Worm (Caenorhabditis elegans) whole organism, mixed stage, embryonic: ENCODE results near the gene C24B5.4.

ENCODE experiments used
- M03D4.4 ChIP-seq: sonication (generic microtip); optimal IDR thresholded peaks from 2 replicates; lab custom pipeline; 2017; ENCODE audit warnings: mild to moderate bottlenecking, missing genetic modification characterization, missing compliant biosample characterization
- bed-3 ChIP-seq: fragments of 200-800 bp; sonication (Bioruptor generic); optimal IDR thresholded peaks from 3 replicates; lab custom pipeline; 2018; ENCODE audit warnings: mild to moderate bottlenecking, missing genetic modification characterization, moderate library complexity, missing compliant biosample characterization
- blmp-1 ChIP-seq: fragments of 150-350 bp; optimal IDR thresholded peaks from 2 replicates; lab custom pipeline; 2014; ENCODE audit warnings: missing biosample characterization, missing genetic modification characterization
- ceh-39 ChIP-seq: fragments of 150-350 bp; optimal IDR thresholded peaks from 2 replicates; lab custom pipeline; 2014; ENCODE audit warnings: missing biosample characterization, missing genetic modification characterization
- ceh-43 ChIP-seq: fragments of 200-800 bp; sonication (Bioruptor generic); optimal IDR thresholded peaks from 2 replicates; lab custom pipeline; 2018; ENCODE audit warnings: mild to moderate bottlenecking, missing genetic modification characterization, moderate library complexity, missing compliant biosample characterization
- ceh-83 ChIP-seq: fragments of 200-800 bp; sonication (Bioruptor generic); optimal IDR thresholded peaks from 2 replicates; lab custom pipeline; 2018; ENCODE audit warnings: mild to moderate bottlenecking, missing genetic modification characterization, missing compliant biosample characterization
- ces-1 ChIP-seq: fragments of 150-350 bp; optimal IDR thresholded peaks from 2 replicates; lab custom pipeline; 2014; ENCODE audit warnings: missing biosample characterization, missing genetic modification reagents, missing genetic modification characterization
- cnd-1 ChIP-seq: fragments of 200-800 bp; sonication (Bioruptor generic); optimal IDR thresholded peaks from 2 replicates; lab custom pipeline; 2018; ENCODE audit warnings: mild to moderate bottlenecking, missing genetic modification characterization, missing compliant biosample characterization
- drap-1 ChIP-seq: fragments of 200-800 bp; sonication (Bioruptor generic); optimal IDR thresholded peaks from 3 replicates; lab custom pipeline; 2018; ENCODE audit warnings: mild to moderate bottlenecking, missing genetic modification characterization, missing compliant biosample characterization
- elt-1 ChIP-seq: sonication (generic microtip); optimal IDR thresholded peaks from 2 replicates; lab custom pipeline; 2017; ENCODE audit warnings: missing genetic modification characterization, mild to moderate bottlenecking, missing compliant biosample characterization, antibody characterized with exemption, moderate library complexity, borderline replicate concordance; ENCODE audit not compliant: insufficient read depth
- elt-3 ChIP-seq: fragments of 150-350 bp; optimal IDR thresholded peaks from 2 replicates; lab custom pipeline; 2014; ENCODE audit warnings: missing biosample characterization, missing genetic modification characterization
- flh-1 ChIP-seq: fragments of 200-800 bp; sonication (Bioruptor generic); optimal IDR thresholded peaks from 2 replicates; lab custom pipeline; 2018; ENCODE audit warnings: mild to moderate bottlenecking, missing genetic modification characterization, moderate library complexity, missing compliant biosample characterization
- ham-2 ChIP-seq: fragments of 200-800 bp; sonication (Bioruptor generic); optimal IDR thresholded peaks from 2 replicates; lab custom pipeline; 2018; ENCODE audit warnings: mild to moderate bottlenecking, missing genetic modification characterization, missing compliant biosample characterization
- hlh-1 ChIP-seq: fragments of 150-350 bp; optimal IDR thresholded peaks from 2 replicates; lab custom pipeline; 2014; ENCODE audit warnings: missing biosample characterization, missing genetic modification reagents, missing genetic modification characterization
- lin-13 ChIP-seq: fragments of 150-350 bp; optimal IDR thresholded peaks from 2 replicates; lab custom pipeline; 2014; ENCODE audit warnings: missing biosample characterization, missing genetic modification characterization
- lin-32 ChIP-seq: fragments of 200-800 bp; sonication (Bioruptor generic); optimal IDR thresholded peaks from 2 replicates; lab custom pipeline; 2018; ENCODE audit warnings: mild to moderate bottlenecking, missing genetic modification characterization, missing compliant biosample characterization
- lsy-2 ChIP-seq: fragments of 150-350 bp; optimal IDR thresholded peaks from 2 replicates; lab custom pipeline; 2014; ENCODE audit warnings: missing biosample characterization, missing genetic modification characterization
- mab-5 ChIP-seq: fragments of 150-350 bp; optimal IDR thresholded peaks from 2 replicates; lab custom pipeline; 2014; ENCODE audit warnings: missing biosample characterization, missing genetic modification characterization
- mep-1 ChIP-seq: fragments of 150-350 bp; optimal IDR thresholded peaks from 2 replicates; lab custom pipeline; 2017; ENCODE audit warnings: missing biosample characterization, missing genetic modification reagents, missing genetic modification characterization, inconsistent platforms
- mls-2 ChIP-seq: sonication (generic microtip); optimal IDR thresholded peaks from 2 replicates; lab custom pipeline; 2016; ENCODE audit warnings: mild to moderate bottlenecking, missing genetic modification characterization, moderate library complexity, missing compliant biosample characterization
- nhr-12 ChIP-seq: fragments of 150-350 bp; optimal IDR thresholded peaks from 2 replicates; lab custom pipeline; 2014; ENCODE audit warnings: missing biosample characterization, missing genetic modification characterization
- nhr-2 ChIP-seq: fragments of 150-350 bp; optimal IDR thresholded peaks from 2 replicates; lab custom pipeline; 2014; ENCODE audit warnings: missing biosample characterization, missing genetic modification characterization
- nhr-237 ChIP-seq: fragments of 150-350 bp; optimal IDR thresholded peaks from 2 replicates; lab custom pipeline; 2014; ENCODE audit warnings: missing biosample characterization, missing genetic modification characterization
- nhr-28 ChIP-seq: fragments of 150-350 bp; optimal IDR thresholded peaks from 2 replicates; lab custom pipeline; 2014; ENCODE audit warnings: missing biosample characterization, missing genetic modification characterization
- nhr-76 ChIP-seq: sonication (generic microtip); optimal IDR thresholded peaks from 2 replicates; lab custom pipeline; 2017; ENCODE audit warnings: missing biosample characterization, missing genetic modification characterization
- pha-4 ChIP-seq: fragments of 150-350 bp; optimal IDR thresholded peaks from 2 replicates; lab custom pipeline; 2018; ENCODE audit warnings: missing biosample characterization, missing genetic modification reagents, missing genetic modification characterization
- sem-2 ChIP-seq: fragments of 200-800 bp; sonication (Bioruptor generic); optimal IDR thresholded peaks from 2 replicates; lab custom pipeline; 2018; ENCODE audit warnings: mild to moderate bottlenecking, missing genetic modification characterization, missing compliant biosample characterization
- snpc-4 ChIP-seq: fragments of 150-350 bp; optimal IDR thresholded peaks from 2 replicates; lab custom pipeline; 2014; ENCODE audit warnings: missing biosample characterization, missing genetic modification characterization
- sptf-1 ChIP-seq: sonication (generic microtip); optimal IDR thresholded peaks from 2 replicates; lab custom pipeline; 2017; ENCODE audit warnings: mild to moderate bottlenecking, missing genetic modification characterization, moderate library complexity, missing compliant biosample characterization
- tbx-8 ChIP-seq: fragments of 200-800 bp; sonication (Bioruptor generic); optimal IDR thresholded peaks from 2 replicates; lab custom pipeline; 2018; ENCODE audit warnings: mild to moderate bottlenecking, missing genetic modification characterization, moderate library complexity, missing compliant biosample characterization
- unc-120 ChIP-seq: sonication (generic microtip); optimal IDR thresholded peaks from 2 replicates; lab custom pipeline; 2017; ENCODE audit warnings: missing genetic modification characterization, missing compliant biosample characterization; ENCODE audit not compliant: poor library complexity, severe bottlenecking
- unc-39 ChIP-seq: fragments of 150-350 bp; optimal IDR thresholded peaks from 2 replicates; lab custom pipeline; 2014; ENCODE audit warnings: missing biosample characterization, missing genetic modification characterization
- unc-62 ChIP-seq: fragments of 150-350 bp; optimal IDR thresholded peaks from 2 replicates; lab custom pipeline; 2014; ENCODE audit warnings: missing biosample characterization, missing genetic modification reagents, missing genetic modification characterization
- ztf-11 ChIP-seq: fragments of 150-350 bp; optimal IDR thresholded peaks from 2 replicates; lab custom pipeline; 2014; ENCODE audit warnings: missing biosample characterization, missing genetic modification characterization

C24B5.4 gene

DNA sequence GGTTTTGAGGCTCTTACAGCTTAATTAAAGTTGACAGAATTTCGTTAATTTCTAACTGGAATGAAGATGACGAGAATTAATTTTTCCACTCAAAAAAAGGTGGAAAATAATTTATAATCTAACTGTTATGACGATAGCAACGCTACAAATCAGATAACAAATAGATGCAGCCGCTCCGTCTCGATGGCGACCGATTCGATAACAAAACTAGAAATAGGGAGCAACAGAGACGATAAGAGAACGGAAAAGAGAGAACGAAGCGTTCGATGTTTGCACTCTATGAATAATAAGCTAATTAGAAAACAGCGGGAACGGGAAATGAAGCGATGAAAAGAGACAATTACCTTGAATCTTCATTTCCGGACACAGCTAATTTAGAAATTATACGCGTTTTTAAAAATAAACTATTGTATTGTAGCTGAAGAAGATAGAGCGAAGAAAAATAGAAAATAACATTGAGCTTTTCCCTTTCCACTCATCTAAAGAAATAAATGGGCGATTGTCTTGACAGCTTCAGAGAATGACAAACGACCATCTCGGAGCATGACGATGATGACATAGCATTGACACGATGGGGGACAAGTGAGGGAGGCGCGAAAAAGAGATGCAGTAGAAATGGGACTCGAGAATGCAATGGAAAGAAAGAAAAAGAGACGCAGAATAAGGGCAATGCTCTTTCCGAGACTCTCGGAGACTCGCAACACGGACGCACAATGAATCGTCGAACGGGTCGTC, 21.7 kb upstream of the C24B5.4 start:
- TF ChIP-seq mls-2 (tag; lab: Kevin White, UChicago) (peak; percentile 37), ces-1 (peak; percentile 20), nhr-237 (tag; lab: Kevin White, UChicago) (no peak), mep-1 (tag; lab: Kevin White, UChicago) (peak; percentile 22), unc-62 (GFP tag; lab: Kevin White, UChicago) (peak; percentile 91), hlh-1 (tag; lab: Kevin White, UChicago) (no peak)
- TF ChIP-seq, all 35 proteins: peak for 4

DNA sequence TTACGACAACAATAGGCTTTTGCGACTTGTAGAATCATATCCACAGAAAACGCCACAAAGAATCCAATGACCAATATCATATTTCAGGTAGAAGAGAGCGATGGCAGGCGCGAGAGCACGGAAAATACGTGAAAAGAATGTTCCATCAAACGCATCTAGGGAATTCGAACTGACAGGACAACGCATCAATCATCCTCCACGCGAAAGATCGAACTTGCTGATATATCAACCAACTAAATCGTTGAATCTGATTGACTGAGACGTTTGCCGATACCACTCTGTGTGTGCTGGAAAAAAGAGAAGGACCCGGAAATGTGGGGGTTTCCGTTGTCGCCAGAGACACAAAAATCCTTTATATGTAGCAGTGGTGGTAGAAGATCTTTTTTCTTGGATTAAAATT, 21.1 kb upstream of the C24B5.4 start:
- TF ChIP-seq nhr-28 (tag; lab: Kevin White, UChicago) (no peak), unc-120 (tag; lab: Kevin White, UChicago) (no peak), mls-2 (tag; lab: Kevin White, UChicago) (no peak), M03D4.4 (tag; lab: Kevin White, UChicago) (no peak), bed-3 (no peak), mab-5 (tag; lab: Kevin White, UChicago) (no peak), ceh-83 (GFP tag; lab: Kevin White, UChicago) (no peak), ceh-39 (tag; lab: Kevin White, UChicago) (no peak), elt-3 (tag; lab: Kevin White, UChicago) (no peak), ceh-43 (GFP tag; lab: Kevin White, UChicago) (no peak), sem-2 (GFP tag; lab: Kevin White, UChicago) (no peak), lin-32 (GFP tag; lab: Kevin White, UChicago) (no peak), nhr-2 (tag; lab: Kevin White, UChicago) (no peak), pha-4 (no peak), elt-1 (tag; lab: Kevin White, UChicago) (peak; percentile 6), unc-62 (GFP tag; lab: Kevin White, UChicago) (peak; percentile 91), blmp-1 (no peak)

DNA sequence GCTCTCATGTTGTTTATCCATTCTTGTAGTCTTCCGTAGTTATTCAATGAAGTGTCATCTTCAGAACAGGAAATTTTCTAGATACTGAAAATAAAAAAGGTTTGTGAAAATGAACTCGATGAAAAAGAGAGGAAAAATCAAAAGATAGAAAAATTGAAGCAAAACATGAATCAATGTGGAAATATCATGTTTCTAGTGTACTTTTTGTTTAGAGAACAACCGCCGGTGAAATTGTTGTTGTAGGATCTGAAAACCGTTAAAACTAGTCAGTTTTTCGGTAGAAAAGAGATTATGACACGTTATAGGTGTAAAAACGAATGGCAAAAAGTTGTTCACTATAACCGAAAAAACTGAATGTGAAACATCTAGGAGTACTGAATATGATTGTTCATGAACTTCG, 20.0 kb upstream of the C24B5.4 start, which contains the start of gene pacs-1:
TSS of gene pacs-1 (minus strand) at position 101 of the 400 bp plus-strand sequence.
- TF ChIP-seq elt-3 (tag; lab: Kevin White, UChicago): no peak
- TF ChIP-seq ceh-39 (tag; lab: Kevin White, UChicago): no peak
- TF ChIP-seq unc-62 (GFP tag; lab: Kevin White, UChicago): no peak
- TF ChIP-seq drap-1 (GFP tag; lab: Kevin White, UChicago): no peak
- TF ChIP-seq sptf-1 (tag; lab: Kevin White, UChicago): no peak
- no peak for TF ChIP-seq mab-5 (tag; lab: Kevin White, UChicago)
- TF ChIP-seq nhr-12 (tag; lab: Kevin White, UChicago): no peak
- no peak for TF ChIP-seq nhr-2 (tag; lab: Kevin White, UChicago)
- TF ChIP-seq lin-13 (tag; lab: Kevin White, UChicago): no peak
- TF ChIP-seq ceh-83 (GFP tag; lab: Kevin White, UChicago): no peak
- TF ChIP-seq mep-1 (tag; lab: Kevin White, UChicago): no peak
- no peak for TF ChIP-seq sem-2 (GFP tag; lab: Kevin White, UChicago)
- no peak for TF ChIP-seq pha-4
- no peak for TF ChIP-seq cnd-1 (tag; lab: Kevin White, UChicago)
- no peak for TF ChIP-seq flh-1
- TF ChIP-seq nhr-76 (tag; lab: Kevin White, UChicago): no peak
- TF ChIP-seq, all 35 proteins: peak for 0

DNA sequence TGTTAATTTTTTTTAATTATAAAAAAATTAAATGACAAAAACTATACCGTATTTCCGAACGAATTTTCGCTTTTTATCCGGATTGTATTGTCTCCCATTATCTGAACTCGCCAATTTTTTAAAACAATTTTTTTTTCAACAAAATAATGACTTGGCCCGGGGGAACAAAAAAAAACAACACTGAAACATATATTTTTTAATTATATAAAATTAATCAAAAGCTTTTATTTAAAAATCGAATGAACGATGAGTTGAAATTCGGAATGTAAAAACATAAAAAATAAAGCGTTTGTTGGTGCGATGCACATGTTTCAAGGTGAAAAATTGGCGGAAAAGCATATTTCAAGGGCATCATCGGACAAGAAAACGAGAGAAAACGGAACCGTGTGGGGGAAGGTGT, 16.4 kb upstream of the C24B5.4 start, which contains the start of gene mdt-27:
TSS of gene mdt-27 (minus strand) at position 101 of the 400 bp plus-strand sequence.
- TF ChIP-seq M03D4.4 (tag; lab: Kevin White, UChicago): no peak

DNA sequence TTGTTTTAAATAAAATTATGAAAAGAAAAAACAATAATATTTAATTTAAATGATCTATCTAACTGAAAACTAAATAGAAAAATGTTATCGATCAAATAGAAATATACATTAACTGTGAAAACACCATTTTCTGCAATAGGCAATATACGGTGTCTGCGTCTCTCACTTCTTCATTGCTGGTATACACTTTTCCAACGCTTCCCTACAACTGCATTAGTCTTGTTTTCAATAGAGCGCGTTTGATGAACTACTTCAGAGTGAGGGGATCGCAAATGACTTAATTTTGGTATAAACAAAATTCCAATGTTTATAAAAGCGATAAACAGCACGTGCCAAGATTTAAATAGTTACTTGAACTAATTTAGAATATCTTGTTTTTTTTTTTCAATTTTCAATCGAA, 15.4 kb upstream of the C24B5.4 start:
- TF ChIP-seq bed-3: no peak
- no peak for TF ChIP-seq lin-32 (GFP tag; lab: Kevin White, UChicago)
- no peak for TF ChIP-seq hlh-1 (tag; lab: Kevin White, UChicago)
- TF ChIP-seq ces-1: peak; percentile 98
- no peak for TF ChIP-seq unc-62 (GFP tag; lab: Kevin White, UChicago)
- no peak for TF ChIP-seq flh-1
- no peak for TF ChIP-seq ceh-43 (GFP tag; lab: Kevin White, UChicago)
- no peak for TF ChIP-seq ceh-83 (GFP tag; lab: Kevin White, UChicago)
- TF ChIP-seq lsy-2 (tag; lab: Kevin White, UChicago): peak; percentile 46
- TF ChIP-seq snpc-4 (tag; lab: Kevin White, UChicago): no peak
- TF ChIP-seq mep-1 (tag; lab: Kevin White, UChicago): peak; percentile 76
- TF ChIP-seq nhr-12 (tag; lab: Kevin White, UChicago): no peak
- TF ChIP-seq nhr-237 (tag; lab: Kevin White, UChicago): peak; percentile 67
- no peak for TF ChIP-seq sptf-1 (tag; lab: Kevin White, UChicago)
- no peak for TF ChIP-seq drap-1 (GFP tag; lab: Kevin White, UChicago)
- no peak for TF ChIP-seq elt-3 (tag; lab: Kevin White, UChicago)
- TF ChIP-seq cnd-1 (tag; lab: Kevin White, UChicago): no peak
- TF ChIP-seq elt-1 (tag; lab: Kevin White, UChicago): no peak
- TF ChIP-seq tbx-8 (GFP tag; lab: Kevin White, UChicago): no peak
- TF ChIP-seq nhr-76 (tag; lab: Kevin White, UChicago): no peak
- no peak for TF ChIP-seq ztf-11 (tag; lab: Kevin White, UChicago)
- TF ChIP-seq sem-2 (GFP tag; lab: Kevin White, UChicago): no peak
- TF ChIP-seq nhr-2 (tag; lab: Kevin White, UChicago): no peak
- no peak for TF ChIP-seq M03D4.4 (tag; lab: Kevin White, UChicago)
- peak; percentile 74 for TF ChIP-seq pha-4
- no peak for TF ChIP-seq nhr-28 (tag; lab: Kevin White, UChicago)
- peak; percentile 40 for TF ChIP-seq ceh-39 (tag; lab: Kevin White, UChicago)
- no peak for TF ChIP-seq mab-5 (tag; lab: Kevin White, UChicago)
- TF ChIP-seq ham-2: no peak
- peak; percentile 27 for TF ChIP-seq mls-2 (tag; lab: Kevin White, UChicago)
- TF ChIP-seq blmp-1: no peak
- TF ChIP-seq unc-120 (tag; lab: Kevin White, UChicago): peak; percentile 82
- no peak for TF ChIP-seq unc-39 (tag; lab: Kevin White, UChicago)
